Fruit fly (Drosophila melanogaster) Kc167 (cell line): ENCODE data around the gene CG4766.

Source experiments
- Myc ChIP-seq: fragments of >200 bp; optimal IDR thresholded peaks from 2 replicates; lab custom pipeline; 2017; ENCODE audit warnings: missing external identifiers
- Sin3A ChIP-seq: fragments of >200 bp; optimal IDR thresholded peaks from 2 replicates; lab custom pipeline; 2018; ENCODE audit warnings: missing external identifiers
- h ChIP-seq: fragments of >200 bp; optimal IDR thresholded peaks from 3 replicates; lab custom pipeline; 2018; ENCODE audit warnings: missing external identifiers
- insv ChIP-seq: fragments of >200 bp; optimal IDR thresholded peaks from 3 replicates; lab custom pipeline; 2018; ENCODE audit warnings: missing external identifiers
- psq ChIP-seq: fragments of >200 bp; optimal IDR thresholded peaks from 2 replicates; lab custom pipeline; 2017; ENCODE audit warnings: missing external identifiers

- no peak for TF ChIP-seq h
- no peak for TF ChIP-seq Myc (lab: Kevin White, UChicago)
- TF ChIP-seq insv (lab: Kevin White, UChicago): no peak
- TF ChIP-seq psq (lab: Kevin White, UChicago): no peak
- TF ChIP-seq Sin3A (lab: Kevin White, UChicago): no peak
Measured at dm6 chrX:5956646-5957441, 43.8 kb downstream of the CG4766 start.
